Worm (Caenorhabditis elegans) whole organism, L4/young adult: Measurements from ENCODE around the gene slc-28.2.

Source experiments
- W03F9.2 ChIP-seq: fragments of 150-350 bp; optimal IDR thresholded peaks from 2 replicates; lab custom pipeline; 2014; ENCODE audit warnings: missing biosample characterization, missing genetic modification characterization
- dao-5 ChIP-seq: sonication (generic microtip); optimal IDR thresholded peaks from 2 replicates; lab custom pipeline; 2016; ENCODE audit warnings: missing genotype, missing genetic modification characterization, moderate library complexity, missing compliant biosample characterization
- him-1 ChIP-seq: sonication (generic microtip); optimal IDR thresholded peaks from 2 replicates; lab custom pipeline; 2016; ENCODE audit warnings: missing genotype, missing genetic modification reagents, missing genetic modification characterization, missing compliant biosample characterization

DNA sequence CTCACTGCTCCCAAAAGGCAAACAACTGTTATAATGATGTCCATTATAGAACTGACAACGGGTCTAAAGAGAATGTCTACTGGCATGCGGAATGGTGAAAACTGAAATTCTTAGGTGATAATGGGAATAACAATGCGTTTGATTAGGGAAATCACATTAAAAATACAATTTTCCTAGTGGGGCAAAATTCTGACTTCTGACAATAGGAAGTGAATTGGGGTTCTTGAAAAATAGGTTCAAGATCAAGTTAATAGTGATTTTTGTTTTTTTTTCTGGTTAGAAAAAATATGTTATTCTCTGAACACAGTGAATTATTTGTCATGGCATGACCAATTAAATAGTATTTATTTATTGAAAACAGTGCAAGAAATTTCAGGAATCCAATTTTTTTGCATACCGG lies 26.8 kb downstream of the slc-28.2 start, which contains the start of gene srbc-32:
- no peak for TF ChIP-seq him-1
- no peak for TF ChIP-seq W03F9.2 (tag; lab: Kevin White, UChicago)
- no peak for TF ChIP-seq dao-5 (tag; lab: Kevin White, UChicago)
